Worm (Caenorhabditis elegans): ENCODE results near the gene hint-3.

- no peak for TF ChIP-seq klf-2 (GFP tag; conservative IDR thresholded peaks at IDR 0.05)
- no peak for TF ChIP-seq flt-1 (GFP tag; IDR thresholded peaks at IDR 0.05)
- TF ChIP-seq T22C8.4 (GFP tag; IDR thresholded peaks at IDR 0.05) = no peak
- TF ChIP-seq med-1 (GFP tag; optimal IDR thresholded peaks at IDR 0.05; ENCODE audit: insufficient read depth) = no peak
- no peak for TF ChIP-seq tab-1 (GFP tag; IDR thresholded peaks at IDR 0.05)
- TF ChIP-seq ztf-23 (GFP tag; IDR thresholded peaks at IDR 0.05) = no peak
- no peak for TF ChIP-seq cog-1 (tag; optimal IDR thresholded peaks at IDR 0.05)
Observed at ce11 chrV:7733240-7733765, 27.0 kb upstream of the hint-3 start.
